Worm (Caenorhabditis elegans): Measurements from ENCODE around the gene nlp-59.

DNA sequence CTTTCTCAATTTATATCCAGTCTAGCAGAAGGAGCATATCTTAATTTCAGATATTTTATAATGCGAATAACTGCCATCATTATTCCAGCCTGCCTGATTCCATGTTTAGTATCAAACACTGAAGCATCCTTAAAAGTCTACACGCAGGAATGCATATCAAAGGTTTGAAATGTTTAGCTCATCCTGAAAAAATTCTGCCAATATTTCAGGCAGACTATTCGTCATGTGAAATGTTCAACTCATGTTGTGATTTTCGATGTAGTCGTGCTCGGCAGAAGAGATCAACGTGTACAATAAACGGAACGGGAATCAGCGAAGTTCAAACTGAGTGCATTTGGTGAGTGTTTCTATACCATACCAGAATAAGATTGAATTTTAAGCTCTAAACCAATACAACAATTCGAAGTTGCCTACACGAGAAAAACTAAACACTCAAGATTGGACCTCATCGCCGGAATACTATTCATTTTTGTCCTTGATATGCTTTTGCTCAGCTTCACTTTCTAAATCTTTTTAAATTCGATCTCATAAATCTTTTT is 28.3 kb downstream of the nlp-59 start, which contains the start of gene T01C3.11:
- no peak for TF ChIP-seq swsn-7 (tag; optimal IDR thresholded peaks at IDR 0.05)
- no peak for TF ChIP-seq Y116A8C.19 (tag; optimal IDR thresholded peaks at IDR 0.05; ENCODE audit: borderline replicate concordance)
- TF ChIP-seq aly-2 (tag; optimal IDR thresholded peaks at IDR 0.05) = no peak
- no peak for TF ChIP-seq pqm-1 (tag; optimal IDR thresholded peaks at IDR 0.05)
- no peak for TF ChIP-seq efl-1 (optimal IDR thresholded peaks at IDR 0.05)
- peak in 1 of 2 experiments; percentile 65 for TF ChIP-seq efl-1 (GFP tag; optimal IDR thresholded peaks at IDR 0.05 in 1 of 2)
- no peak for TF ChIP-seq fos-1 (tag; optimal IDR thresholded peaks at IDR 0.05)
- TF ChIP-seq fkh-8 (tag; optimal IDR thresholded peaks at IDR 0.05) = no peak
- TF ChIP-seq mdl-1 (tag; optimal IDR thresholded peaks at IDR 0.05) = no peak

Measured in whole organism, L1 larva.